Worm (Caenorhabditis elegans): ENCODE results near the gene siah-1.

DNA sequence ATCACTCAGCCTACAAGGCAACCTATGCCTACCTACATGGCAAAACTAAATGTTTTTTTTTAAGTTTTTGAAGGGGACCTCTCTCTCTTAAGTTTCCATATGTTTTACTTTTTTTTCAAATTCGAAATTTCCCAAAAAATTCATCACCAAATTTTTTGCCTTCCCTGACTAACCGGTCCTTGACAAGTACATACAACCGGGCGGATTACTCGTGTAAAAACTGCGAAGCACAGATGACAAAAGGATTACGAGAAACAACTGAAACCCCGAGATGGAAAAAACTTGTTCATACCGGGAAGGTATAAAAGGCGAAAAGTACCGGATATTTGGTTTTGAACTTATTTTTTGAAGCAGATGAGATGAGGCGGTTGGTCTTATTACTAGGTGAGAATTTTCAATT lies 50.6 kb downstream of the siah-1 start, which contains the start of gene K09B3.1:
- TF ChIP-seq D1046.2 (GFP tag; IDR thresholded peaks at IDR 0.05) (no peak), saeg-2 (GFP tag; IDR thresholded peaks at IDR 0.05) (no peak), ama-1 (optimal IDR thresholded peaks at IDR 0.05) (no peak), R02D3.7 (tag; optimal IDR thresholded peaks at IDR 0.05) (no peak), nhr-237 (tag; optimal IDR thresholded peaks at IDR 0.05) (no peak), nhr-10 (tag; optimal IDR thresholded peaks at IDR 0.05) (no peak), dve-1 (tag; optimal IDR thresholded peaks at IDR 0.05; ENCODE audit: insufficient read depth) (no peak), mdl-1 (tag; optimal IDR thresholded peaks at IDR 0.05) (no peak)

Data from whole organism, L4 larva.